Worm (Caenorhabditis elegans): ENCODE measurements around the gene T05B11.4.

T05B11.4 gene

ce11 chrV:7761906-7762305, 7.4 kb upstream of the T05B11.4 start:
- TF ChIP-seq nhr-12 (tag; optimal IDR thresholded peaks at IDR 0.05) (no peak), nfya-1 (tag; optimal IDR thresholded peaks at IDR 0.05; ENCODE audit: insufficient read depth) (peak; percentile 83)

DNA sequence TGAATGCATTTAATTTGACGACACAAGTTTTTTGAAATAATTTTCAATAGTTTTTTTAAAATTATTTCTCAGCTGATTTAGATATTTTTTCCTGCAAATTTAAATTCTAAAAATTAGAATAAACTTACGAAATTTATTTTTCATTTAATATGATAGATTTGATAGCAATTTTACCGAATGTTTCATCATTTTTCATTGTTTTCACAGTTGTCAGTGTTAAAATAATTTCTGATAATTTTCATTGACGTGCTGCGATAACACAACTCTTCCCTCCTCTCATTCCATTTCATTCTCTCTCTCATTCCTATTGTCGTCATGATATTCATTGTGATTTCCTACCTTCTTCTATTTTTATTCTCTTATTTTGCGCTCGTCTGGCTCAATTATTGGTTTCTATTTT, 5.7 kb upstream of the T05B11.4 start, which contains the start of gene hint-3:
Gene hint-3 (plus strand): TSS at position 301 of the 400 bp plus-strand sequence.
- TF ChIP-seq egl-5 (tag; optimal IDR thresholded peaks at IDR 0.05) (no peak), elt-2 (tag; optimal IDR thresholded peaks at IDR 0.05) (peak; percentile 36)

ce11 chrV:7759270-7759669, 4.8 kb upstream of the T05B11.4 start:
- TF ChIP-seq sea-2 (GFP tag; optimal IDR thresholded peaks at IDR 0.05) (no peak), ztf-11 (tag; optimal IDR thresholded peaks at IDR 0.05) (no peak), skn-1 (tag; optimal IDR thresholded peaks at IDR 0.05) (no peak), lsy-12 (tag; optimal IDR thresholded peaks at IDR 0.05) (no peak), fkh-10 (GFP tag; optimal IDR thresholded peaks at IDR 0.05) (peak; percentile 38), ceh-9 (tag; optimal IDR thresholded peaks at IDR 0.05) (no peak), egl-27 (tag; optimal IDR thresholded peaks at IDR 0.05) (no peak), hmg-11 (tag; optimal IDR thresholded peaks at IDR 0.05) (peak; percentile 42), pqm-1 (tag; optimal IDR thresholded peaks at IDR 0.05) (no peak), snpc-4 (tag; optimal IDR thresholded peaks at IDR 0.05) (peak; percentile 46), elt-2 (tag; optimal IDR thresholded peaks at IDR 0.05) (no peak), elt-1 (tag; optimal IDR thresholded peaks at IDR 0.05) (peak; percentile 30), mml-1 (tag; optimal IDR thresholded peaks at IDR 0.05) (no peak), nhr-23 (tag; optimal IDR thresholded peaks at IDR 0.05) (peak; percentile 31), jun-1 (tag; optimal IDR thresholded peaks at IDR 0.05) (no peak), unc-39 (tag; optimal IDR thresholded peaks at IDR 0.05) (no peak), zag-1 (tag; optimal IDR thresholded peaks at IDR 0.05) (no peak), elt-3 (tag; optimal IDR thresholded peaks at IDR 0.05) (no peak), nhr-237 (tag; optimal IDR thresholded peaks at IDR 0.05) (no peak), lin-39 (tag; optimal IDR thresholded peaks at IDR 0.05) (peak; percentile 46), mdl-1 (tag; optimal IDR thresholded peaks at IDR 0.05) (peak; percentile 73), fkh-2 (tag; optimal IDR thresholded peaks at IDR 0.05) (no peak), pha-4 (tag; optimal IDR thresholded peaks at IDR 0.05) (peak; percentile 61), eor-1 (tag; optimal IDR thresholded peaks at IDR 0.05) (no peak), nfya-1 (tag; optimal IDR thresholded peaks at IDR 0.05; ENCODE audit: insufficient read depth) (peak; percentile 57), tbx-2 (tag; optimal IDR thresholded peaks at IDR 0.05) (no peak), lin-15B (tag; optimal IDR thresholded peaks at IDR 0.05) (peak; percentile 23), unc-62 (GFP tag; optimal IDR thresholded peaks at IDR 0.05) (peak; percentile 67), nhr-76 (tag; optimal IDR thresholded peaks at IDR 0.05) (no peak), daf-12 (tag; optimal IDR thresholded peaks at IDR 0.05) (no peak), ceh-82 (tag; optimal IDR thresholded peaks at IDR 0.05) (no peak), nhr-28 (tag; optimal IDR thresholded peaks at IDR 0.05) (no peak), egl-5 (tag; optimal IDR thresholded peaks at IDR 0.05) (peak; percentile 79)

DNA sequence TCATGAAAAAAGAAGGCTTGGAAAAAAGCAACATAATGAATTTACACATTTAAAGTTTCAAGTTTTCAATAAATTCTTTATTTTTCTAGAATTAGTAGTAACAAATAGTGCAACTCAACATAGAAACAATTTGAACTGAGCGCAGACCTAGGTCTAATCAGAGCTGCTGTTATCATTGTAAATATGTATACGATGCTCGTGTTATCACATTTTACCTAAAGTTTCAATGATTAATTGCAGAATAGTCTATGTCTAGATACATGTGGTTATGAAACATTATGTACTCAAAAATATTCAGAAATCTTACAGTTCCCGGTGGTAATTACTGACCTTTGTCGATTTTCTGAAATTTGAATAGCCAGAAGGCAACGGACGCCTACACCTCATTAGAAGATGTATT, 1.5 kb upstream of the T05B11.4 start:
- TF ChIP-seq unc-62 (GFP tag; optimal IDR thresholded peaks at IDR 0.05), result no peak
- TF ChIP-seq elt-2 (tag; optimal IDR thresholded peaks at IDR 0.05), result peak; percentile 43
- TF ChIP-seq pqm-1 (tag; optimal IDR thresholded peaks at IDR 0.05), result peak; percentile 31

DNA sequence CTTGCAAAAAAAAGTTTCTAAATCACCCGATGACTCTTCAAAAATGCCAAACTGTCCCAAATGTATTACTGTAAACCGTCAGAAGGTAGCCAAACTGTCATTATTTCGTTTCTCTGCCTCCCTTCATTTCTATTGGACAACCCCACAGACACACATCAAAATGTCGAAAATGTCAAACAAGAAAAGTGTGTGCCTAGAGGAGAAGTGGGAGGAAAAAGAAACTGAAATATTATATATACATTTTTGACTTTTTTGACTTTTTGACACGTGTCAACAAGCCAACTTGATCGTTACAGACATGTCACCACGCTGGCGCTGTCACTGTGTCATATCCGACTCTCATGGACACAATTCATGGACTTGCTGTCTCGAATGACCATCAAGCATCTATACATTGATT, 4.7 kb downstream of the T05B11.4 start:
- TF ChIP-seq ama-1 (optimal IDR thresholded peaks at IDR 0.05) (no peak), R02D3.7 (tag; optimal IDR thresholded peaks at IDR 0.05) (no peak), eor-1 (tag; optimal IDR thresholded peaks at IDR 0.05) (no peak), ztf-4 (tag; optimal IDR thresholded peaks at IDR 0.05) (no peak), jun-1 (tag; optimal IDR thresholded peaks at IDR 0.05) (no peak), ceh-16 (tag; optimal IDR thresholded peaks at IDR 0.05) (no peak), nhr-77 (tag; optimal IDR thresholded peaks at IDR 0.05) (no peak), elt-2 (tag; optimal IDR thresholded peaks at IDR 0.05) (no peak), ZK546.5 (tag; optimal IDR thresholded peaks at IDR 0.05) (no peak), unc-39 (tag; optimal IDR thresholded peaks at IDR 0.05) (no peak), fos-1 (tag; optimal IDR thresholded peaks at IDR 0.05) (no peak)
